Fruit fly (Drosophila melanogaster): ENCODE measurements around the gene Nubp2.

Gene Nubp2

DNA sequence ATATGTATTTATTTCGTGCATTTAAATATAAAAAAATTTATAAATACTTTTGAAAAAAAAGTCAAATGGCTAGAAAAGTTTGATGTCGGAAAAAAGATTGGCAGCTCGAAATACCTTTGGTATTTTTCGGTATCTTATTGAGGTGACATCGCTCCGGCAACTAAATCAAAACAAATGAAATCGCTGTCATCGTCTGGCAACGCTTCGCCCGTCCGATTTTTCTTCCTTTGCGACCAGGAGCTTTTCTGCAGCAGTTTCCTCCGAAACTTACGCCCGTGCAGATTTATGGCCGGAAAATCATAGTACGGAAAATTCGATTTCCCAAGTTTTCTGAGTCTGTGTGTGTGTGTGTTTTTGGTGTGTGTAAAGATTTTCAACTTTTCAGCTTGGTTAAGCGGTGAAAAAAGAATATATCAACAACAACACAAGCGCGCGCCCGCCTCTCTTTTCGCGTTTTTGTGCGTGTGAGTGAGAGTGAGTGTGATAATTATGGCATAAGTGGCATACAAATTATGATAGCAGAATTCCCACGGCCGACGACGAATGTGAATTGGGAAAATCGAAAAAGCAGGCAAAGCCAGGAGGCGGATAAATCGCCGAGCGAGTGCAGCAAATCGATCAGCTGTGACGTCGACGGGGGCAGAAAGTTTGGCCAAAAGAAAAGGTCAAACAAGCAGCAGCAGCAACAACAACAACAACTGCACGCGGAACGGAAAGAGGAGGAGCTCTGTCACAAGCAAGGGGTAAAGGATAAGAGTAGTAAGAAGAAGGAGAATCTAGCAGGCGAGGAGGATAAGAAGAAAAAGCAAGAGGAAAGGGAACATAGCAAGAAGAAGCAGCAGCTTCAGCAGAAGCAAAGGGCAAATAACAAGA lies 29.0 kb upstream of the Nubp2 start, which contains the start of gene CG32425 (continued):
- TF ChIP-seq CG17612 (GFP tag; IDR thresholded peaks at IDR 0.05) (no peak), CG11456 (GFP tag; IDR thresholded peaks at IDR 0.05) (no peak), CG1792 (GFP tag; optimal IDR thresholded peaks at IDR 0.05) (no peak), mam (GFP tag; optimal IDR thresholded peaks at IDR 0.05) (no peak), gem (tag; optimal IDR thresholded peaks at IDR 0.05) (peak; percentile 48), ranshi (GFP tag; IDR thresholded peaks at IDR 0.05) (no peak), CG15601 (tag; optimal IDR thresholded peaks at IDR 0.05) (no peak), CG8290 (GFP tag; optimal IDR thresholded peaks at IDR 0.05) (no peak), CG8290 (tag; optimal IDR thresholded peaks at IDR 0.05) (peak in 1 of 2 experiments; percentile 1), tin (GFP tag; optimal IDR thresholded peaks at IDR 0.05) (peak; percentile 5), CG9876 (GFP tag; optimal IDR thresholded peaks at IDR 0.05) (no peak), CG3281 (GFP tag; optimal IDR thresholded peaks at IDR 0.05) (no peak), CG34422 (GFP tag; IDR thresholded peaks at IDR 0.05) (peak; percentile 55; the same call in 2 of the 3 replicates), gfzf (GFP tag; optimal IDR thresholded peaks at IDR 0.05) (peak; percentile 47), slou (GFP tag; optimal IDR thresholded peaks at IDR 0.05) (no peak), CG2129 (GFP tag; IDR thresholded peaks at IDR 0.05; ENCODE audit: partially characterized antibody) (no peak), bigmax (GFP tag; optimal IDR thresholded peaks at IDR 0.05) (peak; percentile 27), bbx (GFP tag; IDR thresholded peaks at IDR 0.05; ENCODE audit: partially characterized antibody) (peak; percentile 54), CG17361 (GFP tag; IDR thresholded peaks at IDR 0.05) (0 out of 3 replicates have a peak, but pooled peaks have one; percentile 21), CG30403 (GFP tag; optimal IDR thresholded peaks at IDR 0.05) (peak; percentile 33), CG12659 (GFP tag; optimal IDR thresholded peaks at IDR 0.05) (peak; percentile 55), pho (GFP tag; optimal IDR thresholded peaks at IDR 0.05) (no peak), run (tag; optimal IDR thresholded peaks at IDR 0.05) (no peak), lab (GFP tag; optimal IDR thresholded peaks at IDR 0.05) (peak; percentile 39), CG30431 (GFP tag; optimal IDR thresholded peaks at IDR 0.05) (no peak), Doc3 (GFP tag; IDR thresholded peaks at IDR 0.05; ENCODE audit: partially characterized antibody) (no peak), CG15073 (GFP tag; optimal IDR thresholded peaks at IDR 0.05) (no peak), org-1 (GFP tag; optimal IDR thresholded peaks at IDR 0.05) (no peak), E2f1 (GFP tag; IDR thresholded peaks at IDR 0.05) (no peak), CG32767 (GFP tag; IDR thresholded peaks at IDR 0.05) (no peak), caup (GFP tag; optimal IDR thresholded peaks at IDR 0.05; ENCODE audit: severe bottlenecking) (no peak), nmo (GFP tag; optimal IDR thresholded peaks at IDR 0.05) (peak; percentile 26), Neu2 (GFP tag; optimal IDR thresholded peaks at IDR 0.05; ENCODE audit: borderline replicate concordance) (no peak), ken (GFP tag; IDR thresholded peaks at IDR 0.05) (peak; percentile 49; the same call in 1 of the 3 replicates), D19A (tag; optimal IDR thresholded peaks at IDR 0.05) (no peak), tll (GFP tag; optimal IDR thresholded peaks at IDR 0.05) (no peak), Myb (GFP tag; optimal IDR thresholded peaks at IDR 0.05) (peak; percentile 69), Ssrp (tag; optimal IDR thresholded peaks at IDR 0.05) (no peak), CG11723 (GFP tag; optimal IDR thresholded peaks at IDR 0.05) (no peak), YL-1 (GFP tag; optimal IDR thresholded peaks at IDR 0.05) (peak; percentile 51), CG11504 (tag; optimal IDR thresholded peaks at IDR 0.05) (peak; percentile 46), mirr (GFP tag; optimal IDR thresholded peaks at IDR 0.05) (no peak), chm (GFP tag; IDR thresholded peaks at IDR 0.05) (no peak), maf-S (GFP tag; optimal IDR thresholded peaks at IDR 0.05) (no peak), CG4820 (GFP tag; optimal IDR thresholded peaks at IDR 0.05) (no peak), CG17829 (tag; optimal IDR thresholded peaks at IDR 0.05) (peak; percentile 6), cato (GFP tag; optimal IDR thresholded peaks at IDR 0.05; ENCODE audit: borderline replicate concordance) (no peak), salm (tag; optimal IDR thresholded peaks at IDR 0.05) (no peak), CG3407 (GFP tag; optimal IDR thresholded peaks at IDR 0.05) (no peak)

Data from whole organism, embryonic.